Worm (Caenorhabditis elegans) whole organism, young adult: ENCODE measurements around the gene nhr-188.

ENCODE experiments used
- C06A6.2 ChIP-seq: fragments of 200-800 bp; sonication (Bioruptor generic); conservative IDR thresholded peaks from 2 replicates; pipeline ENCODE4 v1.3.6; 2022; ENCODE audit warnings: missing genetic modification characterization, missing compliant biosample characterization
- D2030.7 ChIP-seq: fragments of 200-800 bp; sonication (Bioruptor generic); IDR thresholded peaks from 2 replicates; pipeline ENCODE4 v1.3.6; 2022; ENCODE audit warnings: missing genetic modification reagents, missing genetic modification characterization, missing compliant biosample characterization
- F22D6.2 ChIP-seq: sonication (generic microtip); optimal IDR thresholded peaks from 2 replicates; lab custom pipeline; 2016; ENCODE audit warnings: mild to moderate bottlenecking, missing genetic modification characterization, missing compliant biosample characterization
- F37B4.10 ChIP-seq: fragments of 200-800 bp; sonication (Bioruptor generic); IDR thresholded peaks from 2 replicates; pipeline ENCODE4 v1.3.6; 2022; ENCODE audit warnings: missing genetic modification characterization, missing compliant biosample characterization
- F49E8.2 ChIP-seq: sonication (generic microtip); optimal IDR thresholded peaks from 3 replicates; lab custom pipeline; 2017; ENCODE audit warnings: missing genetic modification characterization, mild to moderate bottlenecking, missing compliant biosample characterization, antibody characterized with exemption, moderate library complexity; ENCODE audit not compliant: insufficient read depth
- F55B11.4 ChIP-seq: sonication (generic microtip); optimal IDR thresholded peaks from 2 replicates; lab custom pipeline; 2016; ENCODE audit warnings: missing compliant biosample characterization, missing genetic modification characterization, borderline replicate concordance; ENCODE audit not compliant: insufficient read depth
- T07F8.4 ChIP-seq: sonication (generic microtip); optimal IDR thresholded peaks from 2 replicates; lab custom pipeline; 2016; ENCODE audit warnings: mild to moderate bottlenecking, missing genetic modification characterization, moderate library complexity, missing compliant biosample characterization
- T26A5.8 ChIP-seq: sonication (generic microtip); optimal IDR thresholded peaks from 2 replicates; lab custom pipeline; 2016; ENCODE audit warnings: missing genetic modification characterization, missing compliant biosample characterization
- Y53G8AR.9 ChIP-seq: fragments of 200-800 bp; sonication (Bioruptor generic); conservative IDR thresholded peaks from 2 replicates; pipeline ENCODE4 v1.3.6; 2022; ENCODE audit warnings: missing genetic modification reagents, missing genetic modification characterization, missing compliant biosample characterization
- Y56A3A.18 ChIP-seq: fragments of 200-800 bp; sonication (Bioruptor generic); IDR thresholded peaks from 2 replicates; pipeline ENCODE4 v1.3.6; 2022; ENCODE audit warnings: missing genetic modification reagents, missing genetic modification characterization, missing compliant biosample characterization
- ZK185.1 ChIP-seq: sonication (generic microtip); optimal IDR thresholded peaks from 2 replicates; lab custom pipeline; 2016; ENCODE audit warnings: mild to moderate bottlenecking, missing genetic modification characterization, missing compliant biosample characterization; ENCODE audit not compliant: poor library complexity, severe bottlenecking
- attf-3 ChIP-seq: fragments of 200-800 bp; sonication (Bioruptor generic); conservative IDR thresholded peaks from 2 replicates; pipeline ENCODE4 v1.3.6; 2022; ENCODE audit warnings: missing genetic modification reagents, missing genetic modification characterization, missing compliant biosample characterization
- attf-6 ChIP-seq: fragments of 200-800 bp; sonication (Bioruptor generic); IDR thresholded peaks from 2 replicates; pipeline ENCODE4 v1.3.6; 2022; ENCODE audit warnings: missing genetic modification reagents, missing genetic modification characterization, missing compliant biosample characterization
- ceh-40 ChIP-seq: fragments of 200-800 bp; sonication (Bioruptor generic); IDR thresholded peaks from 2 replicates; pipeline ENCODE4 v1.3.6; 2022; ENCODE audit warnings: missing genetic modification characterization, missing compliant biosample characterization
- ceh-58 ChIP-seq: fragments of 200-800 bp; sonication (Bioruptor generic); IDR thresholded peaks from 2 replicates; pipeline ENCODE4 v1.3.6; 2022; ENCODE audit warnings: missing genetic modification characterization, missing compliant biosample characterization
- dpff-1 ChIP-seq: sonication (generic microtip); optimal IDR thresholded peaks from 2 replicates; lab custom pipeline; 2017; ENCODE audit warnings: mild to moderate bottlenecking, missing genetic modification characterization, missing compliant biosample characterization
- efl-1 ChIP-seq: fragments of 150-350 bp; optimal IDR thresholded peaks from 2 replicates; lab custom pipeline; 2014; ENCODE audit warnings: missing biosample characterization, missing genetic modification reagents, missing genetic modification characterization
- egl-44 ChIP-seq: fragments of 200-800 bp; sonication (Bioruptor generic); IDR thresholded peaks from 2 replicates; pipeline ENCODE4 v1.3.6; 2022; ENCODE audit warnings: missing genetic modification reagents, missing genetic modification characterization, missing compliant biosample characterization
- gei-17 ChIP-seq: fragments of 200-800 bp; sonication (Bioruptor generic); optimal IDR thresholded peaks from 2 replicates; lab custom pipeline; 2018; ENCODE audit warnings: mild to moderate bottlenecking, missing genetic modification characterization, missing compliant biosample characterization
- him-1 ChIP-seq: sonication (generic microtip); optimal IDR thresholded peaks from 2 replicates; lab custom pipeline; 2016; ENCODE audit warnings: missing genotype, missing genetic modification reagents, missing genetic modification characterization, missing compliant biosample characterization
- hlh-12 ChIP-seq: sonication (generic microtip); optimal IDR thresholded peaks from 2 replicates; lab custom pipeline; 2016; ENCODE audit warnings: missing genetic modification characterization, missing compliant biosample characterization
- hmg-20 ChIP-seq: fragments of 200-800 bp; sonication (Bioruptor generic); IDR thresholded peaks from 2 replicates; pipeline ENCODE4 v1.3.6; 2022; ENCODE audit warnings: missing genetic modification reagents, missing genetic modification characterization, missing compliant biosample characterization
- hsf-1 ChIP-seq: fragments of 200-800 bp; sonication (Bioruptor generic); IDR thresholded peaks from 2 replicates; pipeline ENCODE4 v1.3.6; 2022; ENCODE audit warnings: missing genetic modification reagents, missing genetic modification characterization, missing compliant biosample characterization
- madf-10 ChIP-seq: sonication (generic microtip); optimal IDR thresholded peaks from 2 replicates; lab custom pipeline; 2016; ENCODE audit warnings: mild to moderate bottlenecking, missing genetic modification characterization, missing compliant biosample characterization
- mcd-1 ChIP-seq: fragments of 200-800 bp; sonication (Bioruptor generic); IDR thresholded peaks from 2 replicates; pipeline ENCODE4 v1.3.6; 2022; ENCODE audit warnings: missing genetic modification reagents, missing genetic modification characterization, missing compliant biosample characterization
- mel-28 ChIP-seq: sonication (generic microtip); optimal IDR thresholded peaks from 2 replicates; lab custom pipeline; 2016; ENCODE audit warnings: borderline replicate concordance, mild to moderate bottlenecking, missing genetic modification characterization, missing compliant biosample characterization
- mes-4 ChIP-seq: sonication (generic microtip); optimal IDR thresholded peaks from 2 replicates; lab custom pipeline; 2016; ENCODE audit warnings: missing genotype, missing genetic modification characterization, missing compliant biosample characterization
- mxl-1 ChIP-seq: sonication (generic microtip); optimal IDR thresholded peaks from 2 replicates; lab custom pipeline; 2016; ENCODE audit warnings: missing genetic modification characterization, missing compliant biosample characterization
- nfya-2 ChIP-seq: fragments of 200-800 bp; sonication (Bioruptor generic); IDR thresholded peaks from 2 replicates; pipeline ENCODE4 v1.3.6; 2022; ENCODE audit warnings: missing genetic modification reagents, missing genetic modification characterization, missing compliant biosample characterization
- nfyb-1 ChIP-seq: fragments of 200-800 bp; sonication (Bioruptor generic); IDR thresholded peaks from 2 replicates; pipeline ENCODE4 v1.3.6; 2022; ENCODE audit warnings: missing genetic modification reagents, missing genetic modification characterization, missing compliant biosample characterization
- nhr-27 ChIP-seq: fragments of 200-800 bp; sonication (Bioruptor generic); optimal IDR thresholded peaks from 2 replicates; lab custom pipeline; 2018; ENCODE audit warnings: mild to moderate bottlenecking, missing genetic modification characterization, moderate library complexity, missing compliant biosample characterization
- nhr-90 ChIP-seq: sonication (generic microtip); optimal IDR thresholded peaks from 2 replicates; lab custom pipeline; 2016; ENCODE audit warnings: missing genotype, mild to moderate bottlenecking, missing genetic modification characterization, missing compliant biosample characterization
- pha-4 ChIP-seq: fragments of 150-350 bp; sonication (generic microtip); optimal IDR thresholded peaks from 2 replicates; lab custom pipeline; 2014; ENCODE audit warnings: missing biosample characterization, missing genetic modification reagents, missing genetic modification characterization
- repo-1 ChIP-seq: sonication (generic microtip); optimal IDR thresholded peaks from 2 replicates; lab custom pipeline; 2017; ENCODE audit warnings: mild to moderate bottlenecking, missing genetic modification characterization, missing compliant biosample characterization
- sdz-38 ChIP-seq: sonication (generic microtip); optimal IDR thresholded peaks from 2 replicates; lab custom pipeline; 2016; ENCODE audit warnings: missing genotype, missing genetic modification characterization, missing compliant biosample characterization
- snpc-1.3 ChIP-seq: sonication (generic microtip); optimal IDR thresholded peaks from 2 replicates; lab custom pipeline; 2017; ENCODE audit warnings: missing genetic modification characterization, mild to moderate bottlenecking, missing compliant biosample characterization, antibody characterized with exemption, moderate library complexity, missing genotype, missing genetic modification reagents; ENCODE audit not compliant: insufficient read depth
- snpc-3.4 ChIP-seq: sonication (generic microtip); optimal IDR thresholded peaks from 2 replicates; lab custom pipeline; 2017; ENCODE audit warnings: missing genetic modification characterization, mild to moderate bottlenecking, missing compliant biosample characterization, antibody characterized with exemption, moderate library complexity, missing genotype, missing genetic modification reagents
- ztf-22 ChIP-seq: fragments of 200-800 bp; sonication (Bioruptor generic); optimal IDR thresholded peaks from 2 replicates; lab custom pipeline; 2018; ENCODE audit warnings: mild to moderate bottlenecking, missing genetic modification characterization, moderate library complexity, missing compliant biosample characterization
- ztf-25 ChIP-seq: fragments of 200-800 bp; sonication (Bioruptor generic); IDR thresholded peaks from 2 replicates; pipeline ENCODE4 v1.3.6; 2022; ENCODE audit warnings: missing genetic modification reagents, missing genetic modification characterization, missing compliant biosample characterization
- ztf-26 ChIP-seq: sonication (generic microtip); optimal IDR thresholded peaks from 2 replicates; lab custom pipeline; 2017; ENCODE audit warnings: missing genetic modification characterization, missing compliant biosample characterization

nhr-188 gene

ce11 chrV:3868905-3869304 lies 11.2 kb upstream of the nhr-188 start, which contains the start of gene nhr-157 (continued):
- no peak for TF ChIP-seq D2030.7 (GFP tag; lab: Robert Waterston, UW)
- TF ChIP-seq Y53G8AR.9 (GFP tag; lab: Robert Waterston, UW), result no peak

ce11 chrV:3865273-3865672 lies 7.6 kb upstream of the nhr-188 start:
- TF ChIP-seq C06A6.2 (GFP tag; lab: Robert Waterston, UW) (no peak), sdz-38 (tag; lab: Kevin White, UChicago) (no peak), dpff-1 (no peak), hlh-12 (tag; lab: Kevin White, UChicago) (no peak), F37B4.10 (GFP tag; lab: Robert Waterston, UW) (no peak), efl-1 (GFP tag; lab: Kevin White, UChicago) (no peak), T07F8.4 (tag; lab: Kevin White, UChicago) (no peak), F55B11.4 (tag; lab: Kevin White, UChicago) (no peak), attf-3 (GFP tag; lab: Robert Waterston, UW) (no peak), ZK185.1 (tag; lab: Kevin White, UChicago) (no peak), F49E8.2 (tag; lab: Kevin White, UChicago) (no peak), egl-44 (GFP tag; lab: Robert Waterston, UW) (no peak), F22D6.2 (tag; lab: Kevin White, UChicago) (no peak), mxl-1 (tag; lab: Kevin White, UChicago) (no peak), mes-4 (tag; lab: Kevin White, UChicago) (no peak), snpc-3.4 (tag; lab: Kevin White, UChicago) (no peak), madf-10 (tag; lab: Kevin White, UChicago) (no peak), T26A5.8 (no peak), nhr-90 (tag; lab: Kevin White, UChicago) (no peak), snpc-1.3 (tag; lab: Kevin White, UChicago) (no peak)

- TF ChIP-seq hmg-20 (GFP tag; lab: Robert Waterston, UW) (no peak), mcd-1 (GFP tag; lab: Robert Waterston, UW) (no peak), nfya-2 (no peak), nfyb-1 (GFP tag; lab: Robert Waterston, UW) (no peak), ztf-25 (GFP tag; lab: Robert Waterston, UW) (no peak), attf-6 (GFP tag; lab: Robert Waterston, UW) (no peak), him-1 (no peak), ceh-40 (GFP tag; lab: Robert Waterston, UW) (no peak), Y53G8AR.9 (GFP tag; lab: Robert Waterston, UW) (no peak), mel-28 (no peak), ztf-22 (no peak), attf-3 (GFP tag; lab: Robert Waterston, UW) (no peak), gei-17 (GFP tag; lab: Kevin White, UChicago) (no peak), nhr-27 (tag; lab: Kevin White, UChicago) (no peak)
These were observed 5.2 kb upstream of the nhr-188 start, which contains the start of gene nhr-187 for ce11 chrV:3862851-3863250. TSS of gene nhr-187 (minus strand) at chrV:3862951.

DNA sequence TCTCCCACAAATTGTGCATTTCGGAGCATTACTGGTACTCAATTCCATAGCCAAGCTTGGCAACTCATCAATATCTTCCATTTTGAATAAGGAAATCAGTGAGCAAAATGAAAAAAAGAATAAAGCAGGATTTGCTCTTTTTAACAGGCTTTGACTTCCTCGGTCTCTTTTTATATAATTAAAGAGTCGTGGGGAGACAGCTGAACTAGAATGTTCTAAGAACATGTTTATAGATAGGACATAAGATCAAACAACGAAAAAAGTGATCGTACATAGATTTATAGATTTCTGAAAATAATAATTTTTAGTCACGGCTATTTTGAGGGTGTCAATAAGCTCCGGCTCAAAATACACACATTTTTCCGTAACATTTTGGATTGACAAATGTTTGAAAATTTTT lies 2.5 kb upstream of the nhr-188 start, which contains the start of gene nhr-189:
nhr-189 (minus strand) TSS at position 121 of the 400 bp plus-strand sequence.
- TF ChIP-seq repo-1 (tag; lab: Kevin White, UChicago) (no peak), sdz-38 (tag; lab: Kevin White, UChicago) (no peak), Y56A3A.18 (GFP tag; lab: Robert Waterston, UW) (no peak), ztf-26 (no peak), ceh-58 (GFP tag; lab: Robert Waterston, UW) (no peak), hsf-1 (GFP tag; lab: Robert Waterston, UW) (no peak), pha-4 (tag; lab: Kevin White, UChicago) (no peak)
